Fruit fly (Drosophila melanogaster) whole organism, wandering third instar larva: ENCODE data around the gene Ostgamma.

ENCODE experiments used
- Abd-B ChIP-seq: fragments of >200 bp; optimal IDR thresholded peaks from 2 replicates; lab custom pipeline; 2017; ENCODE audit warnings: missing biosample characterization, missing genetic modification characterization
- CrebA ChIP-seq: fragments of 200-800 bp; sonication (Bioruptor generic); optimal IDR thresholded peaks from 2 replicates; lab custom pipeline; 2016; ENCODE audit warnings: missing biosample characterization, mild to moderate bottlenecking, missing genetic modification characterization, borderline replicate concordance
- Sp1 ChIP-seq: fragments of 200-800 bp; sonication (Bioruptor generic); optimal IDR thresholded peaks from 3 replicates; lab custom pipeline; 2019; ENCODE audit warnings: missing biosample characterization, mild to moderate bottlenecking, missing genetic modification characterization, moderate library complexity
- h ChIP-seq: fragments of 200-800 bp; sonication (Bioruptor generic); optimal IDR thresholded peaks from 3 replicates; lab custom pipeline; 2016; ENCODE audit warnings: missing biosample characterization, mild to moderate bottlenecking, missing genetic modification characterization
- jim ChIP-seq: fragments of 175-275, 200-325 bp; sonication (Bioruptor generic); optimal IDR thresholded peaks from 2 replicates; lab custom pipeline; 2016; ENCODE audit warnings: missing biosample characterization, mild to moderate bottlenecking, missing genetic modification characterization
- pan ChIP-seq: fragments of >200 bp; optimal IDR thresholded peaks from 2 replicates; lab custom pipeline; 2017
- psq ChIP-seq: fragments of 200-800 bp; sonication (Bioruptor generic); optimal IDR thresholded peaks from 3 replicates; lab custom pipeline; 2017; ENCODE audit warnings: missing biosample characterization, mild to moderate bottlenecking, missing genetic modification characterization, moderate library complexity
- rgr ChIP-seq: fragments of 200-800 bp; sonication (Bioruptor generic); optimal IDR thresholded peaks from 3 replicates; lab custom pipeline; 2016; ENCODE audit warnings: missing biosample characterization, mild to moderate bottlenecking, missing genetic modification characterization

- TF ChIP-seq CrebA (GFP tag; lab: Kevin White, UChicago) (no peak), h (GFP tag; lab: Kevin White, UChicago) (no peak), Sp1 (GFP tag; lab: Kevin White, UChicago) (no peak), psq (GFP tag; lab: Kevin White, UChicago) (no peak), jim (GFP tag; lab: Kevin White, UChicago) (no peak), Abd-B (GFP tag; lab: Kevin White, UChicago) (no peak), pan (no peak), rgr (GFP tag; lab: Kevin White, UChicago) (no peak)
These were observed 31.9 kb upstream of the Ostgamma start for dm6 chr2L:8339751-8340349.
